Worm (Caenorhabditis elegans) whole organism, young adult: ENCODE measurements around the gene hsp-43.

Source experiments
- C06A6.2 ChIP-seq: fragments of 200-800 bp; sonication (Bioruptor generic); conservative IDR thresholded peaks from 2 replicates; pipeline ENCODE4 v1.3.6; 2022; ENCODE audit warnings: missing genetic modification characterization, missing compliant biosample characterization
- C17E4.6 ChIP-seq: fragments of 200-800 bp; sonication (Bioruptor generic); IDR thresholded peaks from 2 replicates; pipeline ENCODE4 v1.3.6; 2022; ENCODE audit warnings: missing genetic modification reagents, missing genetic modification characterization, missing compliant biosample characterization
- D2030.7 ChIP-seq: fragments of 200-800 bp; sonication (Bioruptor generic); IDR thresholded peaks from 2 replicates; pipeline ENCODE4 v1.3.6; 2022; ENCODE audit warnings: missing genetic modification reagents, missing genetic modification characterization, missing compliant biosample characterization
- F49E8.2 ChIP-seq: sonication (generic microtip); optimal IDR thresholded peaks from 3 replicates; lab custom pipeline; 2017; ENCODE audit warnings: missing genetic modification characterization, mild to moderate bottlenecking, missing compliant biosample characterization, antibody characterized with exemption, moderate library complexity; ENCODE audit not compliant: insufficient read depth
- F57A8.1 ChIP-seq: fragments of 200-800 bp; sonication (Bioruptor generic); optimal IDR thresholded peaks from 2 replicates; lab custom pipeline; 2018; ENCODE audit warnings: mild to moderate bottlenecking, missing genetic modification characterization, moderate library complexity, missing compliant biosample characterization
- Y53F4B.3 ChIP-seq: fragments of 200-800 bp; sonication (Bioruptor generic); IDR thresholded peaks from 2 replicates; pipeline ENCODE4 v1.3.6; 2022; ENCODE audit warnings: missing genetic modification reagents, missing genetic modification characterization, missing compliant biosample characterization
- Y56A3A.18 ChIP-seq: fragments of 200-800 bp; sonication (Bioruptor generic); IDR thresholded peaks from 2 replicates; pipeline ENCODE4 v1.3.6; 2022; ENCODE audit warnings: missing genetic modification reagents, missing genetic modification characterization, missing compliant biosample characterization
- Y67H2A.10 ChIP-seq: fragments of 200-800 bp; sonication (Bioruptor generic); conservative IDR thresholded peaks from 2 replicates; pipeline ENCODE4 v1.3.6; 2022; ENCODE audit warnings: missing genetic modification reagents, missing genetic modification characterization, missing compliant biosample characterization
- athp-1 ChIP-seq: sonication (generic microtip); optimal IDR thresholded peaks from 2 replicates; lab custom pipeline; 2017; ENCODE audit warnings: mild to moderate bottlenecking, missing genetic modification characterization, missing compliant biosample characterization
- attf-3 ChIP-seq: fragments of 200-800 bp; sonication (Bioruptor generic); conservative IDR thresholded peaks from 2 replicates; pipeline ENCODE4 v1.3.6; 2022; ENCODE audit warnings: missing genetic modification reagents, missing genetic modification characterization, missing compliant biosample characterization
- attf-5 ChIP-seq: fragments of 200-800 bp; sonication (Bioruptor generic); optimal IDR thresholded peaks from 2 replicates; lab custom pipeline; 2018; ENCODE audit warnings: mild to moderate bottlenecking, missing genetic modification characterization, missing compliant biosample characterization
- attf-6 ChIP-seq: fragments of 200-800 bp; sonication (Bioruptor generic); IDR thresholded peaks from 2 replicates; pipeline ENCODE4 v1.3.6; 2022; ENCODE audit warnings: missing genetic modification reagents, missing genetic modification characterization, missing compliant biosample characterization
- bed-1 ChIP-seq: fragments of 200-800 bp; sonication (Bioruptor generic); IDR thresholded peaks from 2 replicates; pipeline ENCODE4 v1.3.6; 2022; ENCODE audit warnings: missing genetic modification reagents, missing genetic modification characterization, missing compliant biosample characterization
- ceh-58 ChIP-seq: fragments of 200-800 bp; sonication (Bioruptor generic); IDR thresholded peaks from 2 replicates; pipeline ENCODE4 v1.3.6; 2022; ENCODE audit warnings: missing genetic modification characterization, missing compliant biosample characterization
- dpl-1 ChIP-seq: fragments of 150-350 bp; optimal IDR thresholded peaks from 2 replicates; lab custom pipeline; 2014; ENCODE audit warnings: missing biosample characterization, missing genetic modification reagents, missing genetic modification characterization
- ekl-4 ChIP-seq: fragments of 200-800 bp; sonication (Bioruptor generic); IDR thresholded peaks from 2 replicates; pipeline ENCODE4 v1.3.6; 2022; ENCODE audit warnings: missing genetic modification reagents, missing genetic modification characterization, missing compliant biosample characterization
- hlh-12 ChIP-seq: sonication (generic microtip); optimal IDR thresholded peaks from 2 replicates; lab custom pipeline; 2016; ENCODE audit warnings: missing genetic modification characterization, missing compliant biosample characterization
- hmg-1.2 ChIP-seq: fragments of 200-800 bp; sonication (Bioruptor generic); IDR thresholded peaks from 2 replicates; pipeline ENCODE4 v1.3.6; 2022; ENCODE audit warnings: missing genetic modification reagents, missing genetic modification characterization, missing compliant biosample characterization
- hmg-20 ChIP-seq: fragments of 200-800 bp; sonication (Bioruptor generic); IDR thresholded peaks from 2 replicates; pipeline ENCODE4 v1.3.6; 2022; ENCODE audit warnings: missing genetic modification reagents, missing genetic modification characterization, missing compliant biosample characterization
- hrde-1 ChIP-seq: sonication (generic microtip); optimal IDR thresholded peaks from 2 replicates; lab custom pipeline; 2016; ENCODE audit warnings: missing genetic modification characterization, mild to moderate bottlenecking, missing compliant biosample characterization, moderate library complexity, missing genotype, missing genetic modification reagents, borderline replicate concordance
- lag-1 ChIP-seq: fragments of 200-800 bp; sonication (Bioruptor generic); IDR thresholded peaks from 2 replicates; pipeline ENCODE4 v1.3.6; 2022; ENCODE audit warnings: missing genetic modification reagents, missing genetic modification characterization, missing compliant biosample characterization
- let-526 ChIP-seq: fragments of 200-800 bp; sonication (Bioruptor generic); IDR thresholded peaks from 2 replicates; pipeline ENCODE4 v1.3.6; 2022; ENCODE audit warnings: missing genetic modification reagents, missing genetic modification characterization, missing compliant biosample characterization
- madf-10 ChIP-seq: sonication (generic microtip); optimal IDR thresholded peaks from 2 replicates; lab custom pipeline; 2016; ENCODE audit warnings: mild to moderate bottlenecking, missing genetic modification characterization, missing compliant biosample characterization
- madf-6 ChIP-seq: fragments of 200-800 bp; sonication (Bioruptor generic); IDR thresholded peaks from 2 replicates; pipeline ENCODE4 v1.3.6; 2022; ENCODE audit warnings: missing genetic modification reagents, missing genetic modification characterization, missing compliant biosample characterization
- mcd-1 ChIP-seq: fragments of 200-800 bp; sonication (Bioruptor generic); IDR thresholded peaks from 2 replicates; pipeline ENCODE4 v1.3.6; 2022; ENCODE audit warnings: missing genetic modification reagents, missing genetic modification characterization, missing compliant biosample characterization
- nhr-120 ChIP-seq: fragments of 200-800 bp; sonication (Bioruptor generic); IDR thresholded peaks from 2 replicates; pipeline ENCODE4 v1.3.6; 2022; ENCODE audit warnings: missing genetic modification characterization, missing compliant biosample characterization
- nhr-179 ChIP-seq: sonication (generic microtip); optimal IDR thresholded peaks from 2 replicates; lab custom pipeline; 2016; ENCODE audit warnings: mild to moderate bottlenecking, missing genetic modification characterization, missing compliant biosample characterization
- nhr-27 ChIP-seq: fragments of 200-800 bp; sonication (Bioruptor generic); optimal IDR thresholded peaks from 2 replicates; lab custom pipeline; 2018; ENCODE audit warnings: mild to moderate bottlenecking, missing genetic modification characterization, moderate library complexity, missing compliant biosample characterization
- nhr-80 ChIP-seq: sonication (generic microtip); optimal IDR thresholded peaks from 2 replicates; lab custom pipeline; 2016; ENCODE audit warnings: missing genetic modification characterization, missing compliant biosample characterization
- nhr-90 ChIP-seq: sonication (generic microtip); optimal IDR thresholded peaks from 2 replicates; lab custom pipeline; 2016; ENCODE audit warnings: missing genotype, mild to moderate bottlenecking, missing genetic modification characterization, missing compliant biosample characterization
- repo-1 ChIP-seq: sonication (generic microtip); optimal IDR thresholded peaks from 2 replicates; lab custom pipeline; 2017; ENCODE audit warnings: mild to moderate bottlenecking, missing genetic modification characterization, missing compliant biosample characterization
- sea-2 ChIP-seq: fragments of 200-800 bp; sonication (Bioruptor generic); IDR thresholded peaks from 2 replicates; pipeline ENCODE4 v1.3.6; 2022; ENCODE audit warnings: missing genetic modification characterization, missing compliant biosample characterization
- snpc-3.4 ChIP-seq: sonication (generic microtip); optimal IDR thresholded peaks from 2 replicates; lab custom pipeline; 2017; ENCODE audit warnings: missing genetic modification characterization, mild to moderate bottlenecking, missing compliant biosample characterization, antibody characterized with exemption, moderate library complexity, missing genotype, missing genetic modification reagents
- snpc-4 ChIP-seq, 5 experiments: fragments of 150-350 bp in 1 of 5; sonication (generic microtip) in 4 of 5; optimal IDR thresholded peaks; 2 replicates each; lab custom pipeline; 2014 to 2018; ENCODE audit warnings: missing genetic modification characterization in 5 of 5, missing biosample characterization in 3 of 5, antibody characterized with exemption in 2 of 5, mild to moderate bottlenecking in 2 of 5, missing compliant biosample characterization in 2 of 5, missing genotype in 2 of 5, moderate library complexity in 2 of 5, missing genetic modification reagents in 1 of 5
- unc-130 ChIP-seq: sonication (generic microtip); optimal IDR thresholded peaks from 2 replicates; lab custom pipeline; 2016; ENCODE audit warnings: missing genetic modification reagents, missing genetic modification characterization, missing compliant biosample characterization
- zfh-2 ChIP-seq: fragments of 200-800 bp; sonication (Bioruptor generic); conservative IDR thresholded peaks from 2 replicates; pipeline ENCODE4 v1.3.6; 2022; ENCODE audit warnings: missing genetic modification reagents, missing genetic modification characterization, missing compliant biosample characterization
- ztf-25 ChIP-seq: fragments of 200-800 bp; sonication (Bioruptor generic); IDR thresholded peaks from 2 replicates; pipeline ENCODE4 v1.3.6; 2022; ENCODE audit warnings: missing genetic modification reagents, missing genetic modification characterization, missing compliant biosample characterization
- ztf-28 ChIP-seq: fragments of 200-800 bp; sonication (Bioruptor generic); IDR thresholded peaks from 2 replicates; pipeline ENCODE4 v1.3.6; 2022; ENCODE audit warnings: missing genetic modification reagents, missing genetic modification characterization, missing compliant biosample characterization

Gene hsp-43

DNA sequence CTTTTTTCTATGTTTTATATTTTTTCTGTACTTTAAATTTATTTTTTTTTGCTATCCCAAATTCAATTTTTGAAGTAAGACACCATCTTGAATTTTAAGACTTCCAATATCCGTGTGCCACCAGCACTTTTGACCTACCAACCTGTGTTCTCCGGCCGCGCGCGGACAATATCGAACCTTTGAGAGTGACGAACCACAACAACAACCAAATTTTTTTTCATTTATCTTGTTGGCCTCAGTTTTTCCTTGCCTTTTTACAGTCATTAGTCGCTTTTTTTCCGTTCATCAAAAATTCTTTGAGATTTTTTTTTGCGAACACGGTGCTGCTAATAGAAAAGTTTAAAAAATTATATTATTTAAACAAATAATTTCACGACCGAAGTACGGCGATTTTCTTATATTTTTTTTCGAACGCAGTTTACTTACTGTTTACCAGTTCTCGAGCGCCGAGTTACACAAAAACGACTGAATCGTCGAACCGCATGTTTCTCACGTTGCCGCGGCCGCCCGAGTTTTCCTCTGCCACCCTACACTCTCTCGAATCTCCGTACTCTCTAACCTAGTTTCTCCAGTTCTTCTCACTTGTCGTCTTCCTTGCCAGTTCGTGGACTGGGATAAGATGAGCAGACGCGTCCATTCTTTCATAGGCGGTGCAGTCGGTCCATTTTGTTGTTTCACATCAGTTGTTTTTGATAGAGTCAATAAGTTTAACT lies 4.7 kb upstream of the hsp-43 start (continued):
- peak; percentile 2 for TF ChIP-seq nhr-80 (tag; lab: Kevin White, UChicago)
- peak; percentile 77 for TF ChIP-seq zfh-2
- no peak for TF ChIP-seq attf-5
- TF ChIP-seq Y56A3A.18 (GFP tag; lab: Robert Waterston, UW), result no peak

DNA sequence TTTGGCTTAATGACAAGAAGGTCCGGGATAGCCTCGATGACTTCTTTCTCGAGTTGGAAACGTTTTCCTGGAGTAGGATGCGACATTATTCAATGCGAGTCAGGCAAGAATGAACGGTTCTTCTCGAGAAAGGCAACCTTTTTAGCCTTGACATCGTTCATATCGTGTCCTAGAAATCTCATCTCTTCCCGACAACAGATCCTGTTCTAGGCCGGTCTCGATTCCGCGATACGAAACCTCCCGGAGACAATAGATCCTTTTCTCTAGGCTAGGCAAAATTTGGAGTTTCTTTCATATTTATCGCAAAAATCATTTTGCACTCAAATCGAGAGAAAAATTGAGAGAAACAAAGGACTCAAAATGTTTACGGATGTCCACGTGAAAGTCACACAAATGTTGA lies 3.6 kb upstream of the hsp-43 start, which contains the start of gene rml-3:
TSS of gene rml-3 (minus strand) at position 93 of the 400 bp plus-strand sequence.
- no peak for TF ChIP-seq D2030.7 (GFP tag; lab: Robert Waterston, UW)
- TF ChIP-seq ekl-4, result no peak
- no peak for TF ChIP-seq madf-6

DNA sequence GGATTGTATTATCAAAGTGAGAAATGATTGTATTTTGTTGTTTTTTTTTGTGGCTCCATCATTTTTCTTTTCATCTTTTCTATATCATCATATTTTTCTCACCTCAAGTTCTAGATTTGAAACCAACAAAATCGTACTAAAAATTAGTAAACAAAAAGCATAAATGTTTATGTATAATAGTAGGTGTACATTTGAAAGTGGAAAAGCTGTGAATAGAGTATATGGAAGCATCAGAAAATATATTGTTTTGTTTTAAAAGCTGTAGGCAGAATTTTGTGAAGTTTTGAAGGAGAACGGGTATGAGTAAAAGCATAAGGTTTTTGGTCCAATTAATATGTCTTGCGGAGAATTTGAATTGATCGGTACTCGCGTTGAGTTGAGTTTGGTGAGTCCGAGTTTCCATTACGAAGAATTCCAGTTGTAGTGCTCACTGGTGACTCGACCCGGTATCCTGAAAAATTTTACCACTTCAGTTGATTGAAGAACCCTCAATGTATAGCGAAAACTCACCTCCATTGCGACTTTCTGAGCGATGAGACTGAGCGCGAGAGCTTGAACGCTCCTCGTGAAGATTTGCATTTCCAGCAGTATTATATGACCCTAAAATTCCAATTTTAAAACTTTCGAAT lies 2.2 kb downstream of the hsp-43 start, which contains the start of gene C14F11.4:
TSS of gene C14F11.4 (minus strand) at position 51 of the 629 bp plus-strand sequence.
- TF ChIP-seq hmg-20 (GFP tag; lab: Robert Waterston, UW) (no peak), ztf-25 (GFP tag; lab: Robert Waterston, UW) (no peak), snpc-4 (GFP tag; optimal IDR thresholded peaks at IDR 0.05; lab: Kevin White, UChicago) (no peak), snpc-4 (tag; optimal IDR thresholded peaks at IDR 0.05; lab: Kevin White, UChicago) (no peak), ztf-28 (no peak), F49E8.2 (tag; lab: Kevin White, UChicago) (no peak), nhr-120 (GFP tag; lab: Robert Waterston, UW) (0 out of 2 replicates have a peak, but pooled peaks have one; percentile 62), hrde-1 (tag; lab: Kevin White, UChicago) (no peak), lag-1 (GFP tag; lab: Robert Waterston, UW) (no peak), hlh-12 (tag; lab: Kevin White, UChicago) (no peak), F57A8.1 (no peak), Y67H2A.10 (no peak), C06A6.2 (no peak), unc-130 (GFP tag; lab: Kevin White, UChicago) (no peak), snpc-3.4 (tag; lab: Kevin White, UChicago) (no peak), athp-1 (no peak), nhr-27 (tag; lab: Kevin White, UChicago) (no peak), ekl-4 (0 out of 2 replicates have a peak, but pooled peaks have one; percentile 34), repo-1 (tag; lab: Kevin White, UChicago) (no peak), hmg-1.2 (GFP tag; lab: Robert Waterston, UW) (0 out of 2 replicates have a peak, but pooled peaks have one; percentile 7), mcd-1 (0 out of 2 replicates have a peak, but pooled peaks have one; percentile 12)

DNA sequence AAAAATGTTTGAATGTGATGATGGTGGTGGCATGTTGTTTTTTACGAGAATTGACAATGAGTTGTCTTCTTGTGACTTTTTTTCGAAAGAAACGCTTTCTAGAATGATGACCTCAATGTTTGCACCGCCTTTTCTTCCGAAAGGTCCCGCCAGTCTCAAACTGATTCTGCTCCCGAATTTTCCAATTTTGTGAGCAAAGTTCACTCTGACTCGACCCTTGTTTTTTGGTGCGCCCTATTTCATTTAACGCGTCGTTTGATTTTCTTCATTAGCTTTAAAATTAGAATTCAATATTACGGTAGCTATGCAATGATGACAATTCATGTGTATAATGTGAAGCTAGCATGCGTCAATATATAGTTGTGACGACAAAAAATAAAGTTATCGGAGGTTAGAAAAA lies 4.7 kb downstream of the hsp-43 start, which contains the start of gene lite-1:
TSS of gene lite-1 (minus strand) at position 101 of the 400 bp plus-strand sequence.
- TF ChIP-seq attf-6 (GFP tag; lab: Robert Waterston, UW), result no peak
- TF ChIP-seq sea-2 (GFP tag; lab: Robert Waterston, UW), result no peak
- TF ChIP-seq ceh-58, result no peak
- no peak for TF ChIP-seq Y53F4B.3 (GFP tag; lab: Robert Waterston, UW)
- no peak for TF ChIP-seq nhr-179 (tag; lab: Kevin White, UChicago)
- no peak for TF ChIP-seq F57A8.1
- no peak for TF ChIP-seq madf-10 (tag; lab: Kevin White, UChicago)
- TF ChIP-seq attf-3 (GFP tag; lab: Robert Waterston, UW), result no peak
- TF ChIP-seq nhr-90 (tag; lab: Kevin White, UChicago), result no peak
- no peak for TF ChIP-seq C17E4.6
- no peak for TF ChIP-seq hrde-1 (tag; lab: Kevin White, UChicago)
- no peak for TF ChIP-seq zfh-2
- no peak for TF ChIP-seq dpl-1
- no peak for TF ChIP-seq mcd-1
- TF ChIP-seq bed-1, result no peak
- no peak for TF ChIP-seq let-526 (GFP tag; lab: Robert Waterston, UW)
